Worm (Caenorhabditis elegans) whole organism, L1 larva: ENCODE data around the gene T16A9.5.

ENCODE experiments used
- C04F5.9 ChIP-seq: sonication (generic microtip); optimal IDR thresholded peaks from 2 replicates; lab custom pipeline; 2016; ENCODE audit warnings: missing genetic modification characterization, missing compliant biosample characterization
- C34B4.2 ChIP-seq: sonication (generic microtip); optimal IDR thresholded peaks from 2 replicates; lab custom pipeline; 2017; ENCODE audit warnings: mild to moderate bottlenecking, missing genetic modification characterization, missing compliant biosample characterization
- Y116A8C.19 ChIP-seq: sonication (generic microtip); optimal IDR thresholded peaks from 2 replicates; lab custom pipeline; 2016; ENCODE audit warnings: missing compliant biosample characterization, missing genetic modification characterization, borderline replicate concordance
- aha-1 ChIP-seq: fragments of 150-350 bp; optimal IDR thresholded peaks from 2 replicates; lab custom pipeline; 2014; ENCODE audit warnings: missing biosample characterization, missing genetic modification characterization
- aly-2 ChIP-seq: fragments of 150-350 bp; optimal IDR thresholded peaks from 2 replicates; lab custom pipeline; 2014; ENCODE audit warnings: missing biosample characterization, missing genetic modification characterization
- ama-1 ChIP-seq: fragments of 150-350 bp; optimal IDR thresholded peaks from 2 replicates; lab custom pipeline; 2014
- ceh-82 ChIP-seq, 3 experiments: fragments of 150-350 bp in 1 of 3; sonication (generic microtip) in 2 of 3; optimal IDR thresholded peaks; 2 replicates each; lab custom pipeline; 2014 to 2017; ENCODE audit warnings: missing biosample characterization in 3 of 3, missing genetic modification characterization in 3 of 3
- ceh-90 ChIP-seq: sonication (generic microtip); optimal IDR thresholded peaks from 2 replicates; lab custom pipeline; 2016; ENCODE audit warnings: missing genetic modification characterization, missing compliant biosample characterization
- ces-1 ChIP-seq: fragments of 150-350 bp; optimal IDR thresholded peaks from 2 replicates; lab custom pipeline; 2014; ENCODE audit warnings: missing biosample characterization, missing genetic modification reagents, missing genetic modification characterization
- dpl-1 ChIP-seq, 3 experiments: fragments of 150-350 bp in 2 of 3; sonication (generic microtip) in 1 of 3; optimal IDR thresholded peaks; 2 replicates each; lab custom pipeline; 2014 to 2017; ENCODE audit warnings: missing biosample characterization in 3 of 3, missing genetic modification characterization in 3 of 3, missing genetic modification reagents in 3 of 3
- elt-2 ChIP-seq: sonication (generic microtip); optimal IDR thresholded peaks from 2 replicates; lab custom pipeline; 2016; ENCODE audit warnings: missing genetic modification characterization, mild to moderate bottlenecking, inconsistent platforms, missing compliant biosample characterization, missing genetic modification reagents
- elt-3 ChIP-seq, 6 experiments: fragments of 150-350 bp in 1 of 6; sonication (generic microtip); optimal IDR thresholded peaks; 2 replicates each; lab custom pipeline; 2017 to 2018; ENCODE audit warnings: missing biosample characterization in 6 of 6, missing genetic modification characterization in 6 of 6, inconsistent platforms in 1 of 6
- fkh-4 ChIP-seq: sonication (generic microtip); optimal IDR thresholded peaks from 2 replicates; lab custom pipeline; 2016; ENCODE audit warnings: missing compliant biosample characterization, missing genetic modification characterization, borderline replicate concordance
- fkh-8 ChIP-seq: sonication (generic microtip); optimal IDR thresholded peaks from 2 replicates; lab custom pipeline; 2016; ENCODE audit warnings: mild to moderate bottlenecking, missing genetic modification characterization, missing compliant biosample characterization
- irx-1 ChIP-seq: sonication (generic microtip); optimal IDR thresholded peaks from 2 replicates; lab custom pipeline; 2016; ENCODE audit warnings: missing genetic modification characterization, missing compliant biosample characterization
- isw-1 ChIP-seq: fragments of 200-800 bp; sonication (Bioruptor generic); IDR thresholded peaks from 2 replicates; pipeline ENCODE4 v1.3.6; 2022; ENCODE audit warnings: missing genetic modification characterization, missing compliant biosample characterization
- jun-1 ChIP-seq: fragments of 150-350 bp; optimal IDR thresholded peaks from 2 replicates; lab custom pipeline; 2014; ENCODE audit warnings: missing biosample characterization, missing genetic modification reagents, missing genetic modification characterization
- lsy-2 ChIP-seq, 2 experiments: fragments of 150-350 bp; optimal IDR thresholded peaks; 2 replicates each; lab custom pipeline; 2014; ENCODE audit warnings: missing biosample characterization in 2 of 2, missing genetic modification characterization in 2 of 2
- mep-1 ChIP-seq: fragments of 150-350 bp; optimal IDR thresholded peaks from 2 replicates; lab custom pipeline; 2014; ENCODE audit warnings: missing biosample characterization, missing genetic modification characterization
- nhr-237 ChIP-seq: fragments of 150-350 bp; optimal IDR thresholded peaks from 2 replicates; lab custom pipeline; 2014; ENCODE audit warnings: missing biosample characterization, missing genetic modification characterization
- nhr-47 ChIP-seq: sonication (generic microtip); optimal IDR thresholded peaks from 2 replicates; lab custom pipeline; 2016; ENCODE audit warnings: mild to moderate bottlenecking, missing genetic modification characterization, moderate library complexity, missing compliant biosample characterization
- nhr-71 ChIP-seq: sonication (generic microtip); optimal IDR thresholded peaks from 2 replicates; lab custom pipeline; 2016; ENCODE audit warnings: mild to moderate bottlenecking, missing genetic modification characterization, moderate library complexity, missing compliant biosample characterization
- nhr-77 ChIP-seq: fragments of 150-350 bp; optimal IDR thresholded peaks from 2 replicates; lab custom pipeline; 2014; ENCODE audit warnings: missing biosample characterization, missing genetic modification characterization
- nhr-84 ChIP-seq: sonication (generic microtip); optimal IDR thresholded peaks from 2 replicates; lab custom pipeline; 2017; ENCODE audit warnings: missing biosample characterization, missing genetic modification characterization
- pag-3 ChIP-seq: sonication (generic microtip); optimal IDR thresholded peaks from 2 replicates; lab custom pipeline; 2017; ENCODE audit warnings: missing genetic modification characterization, mild to moderate bottlenecking, missing compliant biosample characterization, antibody characterized with exemption, borderline replicate concordance; ENCODE audit not compliant: insufficient read depth
- pax-3 ChIP-seq: fragments of 200-800 bp; sonication (Bioruptor generic); optimal IDR thresholded peaks from 2 replicates; lab custom pipeline; 2018; ENCODE audit warnings: mild to moderate bottlenecking, missing genetic modification characterization, moderate library complexity, missing compliant biosample characterization
- pqm-1 ChIP-seq: sonication (generic microtip); optimal IDR thresholded peaks from 3 replicates; lab custom pipeline; 2017; ENCODE audit warnings: missing biosample characterization, missing genetic modification characterization
- rnt-1 ChIP-seq: sonication (generic microtip); optimal IDR thresholded peaks from 2 replicates; lab custom pipeline; 2016; ENCODE audit warnings: mild to moderate bottlenecking, missing genetic modification characterization, moderate library complexity, missing compliant biosample characterization
- sup-37 ChIP-seq: fragments of 200-800 bp; sonication (Bioruptor generic); optimal IDR thresholded peaks from 2 replicates; lab custom pipeline; 2018; ENCODE audit warnings: mild to moderate bottlenecking, missing genetic modification characterization, missing compliant biosample characterization
- swsn-7 ChIP-seq: sonication (generic microtip); optimal IDR thresholded peaks from 2 replicates; lab custom pipeline; 2016; ENCODE audit warnings: missing genetic modification characterization, missing compliant biosample characterization
- tbx-2 ChIP-seq: sonication (generic microtip); optimal IDR thresholded peaks from 2 replicates; lab custom pipeline; 2016; ENCODE audit warnings: missing genetic modification characterization, missing compliant biosample characterization
- unc-30 ChIP-seq: sonication (generic microtip); optimal IDR thresholded peaks from 2 replicates; lab custom pipeline; 2017; ENCODE audit warnings: missing biosample characterization, missing genetic modification characterization
- unc-86 ChIP-seq: sonication (generic microtip); optimal IDR thresholded peaks from 2 replicates; lab custom pipeline; 2016; ENCODE audit warnings: missing genetic modification characterization, missing compliant biosample characterization
- vab-15 ChIP-seq: sonication (generic microtip); optimal IDR thresholded peaks from 2 replicates; lab custom pipeline; 2017; ENCODE audit warnings: missing genotype, mild to moderate bottlenecking, missing genetic modification characterization, missing compliant biosample characterization
- zag-1 ChIP-seq: fragments of 150-350 bp; optimal IDR thresholded peaks from 2 replicates; lab custom pipeline; 2014; ENCODE audit warnings: missing biosample characterization, missing genetic modification characterization
- ztf-4 ChIP-seq: fragments of 150-350 bp; optimal IDR thresholded peaks from 2 replicates; lab custom pipeline; 2014; ENCODE audit warnings: missing biosample characterization, missing genetic modification characterization

T16A9.5 gene

DNA sequence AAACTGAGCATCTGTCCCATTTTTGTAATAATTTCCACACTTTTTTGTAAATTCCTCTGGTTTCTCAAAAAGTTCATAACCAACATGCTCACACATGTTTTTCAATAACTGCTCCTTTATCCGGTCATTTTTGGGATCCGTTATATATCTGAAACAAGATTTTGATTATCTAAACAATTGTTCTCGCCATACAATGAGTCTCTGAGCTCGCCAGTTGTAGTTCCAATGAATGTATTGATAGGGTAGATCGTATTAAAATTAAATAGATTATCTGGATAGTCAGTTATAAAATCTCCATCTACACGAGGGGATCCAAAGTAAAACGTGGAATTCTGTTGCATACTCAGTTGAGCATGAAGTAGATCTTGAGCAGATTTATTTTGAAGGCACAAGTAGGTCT lies 38.4 kb downstream of the T16A9.5 start:
- TF ChIP-seq C34B4.2 (tag; lab: Kevin White, UChicago) = no peak
- TF ChIP-seq rnt-1 = no peak
- no peak for TF ChIP-seq pax-3 (tag; lab: Kevin White, UChicago)
- TF ChIP-seq, all 84 proteins: peak for 0

DNA sequence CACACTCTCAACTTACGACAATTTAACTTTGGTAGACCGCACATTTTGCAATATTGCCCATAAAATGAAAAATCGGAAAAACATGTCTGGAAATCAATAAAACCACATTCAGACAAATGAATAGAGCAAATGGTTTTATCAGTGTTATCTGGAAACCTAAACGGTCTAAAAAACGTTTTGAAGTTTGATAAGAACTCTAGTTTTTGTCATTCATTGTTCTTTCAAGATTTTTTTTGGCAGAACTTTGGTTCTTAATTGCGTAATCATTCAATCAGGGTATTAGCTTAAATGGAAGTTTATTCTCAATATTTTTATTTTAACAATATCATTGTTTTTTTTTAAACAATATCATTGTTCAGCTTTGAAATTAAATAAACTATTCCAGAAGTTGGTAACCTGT lies 39.8 kb downstream of the T16A9.5 start, which contains the start of gene cest-2.2:
Gene cest-2.2 (minus strand): TSS at position 140 of the 400 bp plus-strand sequence.
- TF ChIP-seq elt-2 (tag; lab: Kevin White, UChicago) (peak; percentile 21), fkh-8 (tag; lab: Kevin White, UChicago) (no peak)

DNA sequence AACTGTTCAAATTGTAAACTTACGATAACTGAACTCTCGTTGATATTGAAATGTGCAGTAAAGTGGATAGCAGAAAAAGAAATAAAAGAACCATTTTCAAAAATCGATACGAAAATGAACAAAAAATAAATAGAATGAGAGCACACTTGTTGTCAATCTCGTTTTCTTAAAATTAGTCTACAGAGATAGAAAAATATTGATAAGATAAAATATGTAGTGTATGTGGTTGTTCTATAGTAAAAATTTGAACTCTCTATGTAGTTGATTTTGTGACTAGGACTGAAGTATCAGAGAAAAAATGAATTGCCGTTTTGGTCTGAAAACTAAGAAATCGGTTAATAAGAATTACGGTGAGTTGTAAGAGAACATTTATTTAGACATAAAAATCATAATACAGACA lies 43.7 kb downstream of the T16A9.5 start, which contains the start of gene cest-2.1:
Gene cest-2.1 (minus strand): TSS at position 198 of the 400 bp plus-strand sequence.
- TF ChIP-seq mep-1 = no peak
- TF ChIP-seq swsn-7 (tag; lab: Kevin White, UChicago) = no peak
- no peak for TF ChIP-seq nhr-71
- no peak for TF ChIP-seq unc-86
- no peak for TF ChIP-seq ama-1 (lab: Kevin White, UChicago)
- TF ChIP-seq pax-3 (tag; lab: Kevin White, UChicago) = no peak
- no peak for TF ChIP-seq aly-2 (tag; lab: Kevin White, UChicago)
- no peak for TF ChIP-seq unc-30 (tag; lab: Kevin White, UChicago)
- TF ChIP-seq C34B4.2 (tag; lab: Kevin White, UChicago) = no peak
- no peak for TF ChIP-seq ces-1 (GFP tag; lab: Kevin White, UChicago)
- no peak for TF ChIP-seq rnt-1
- TF ChIP-seq vab-15 (tag; lab: Kevin White, UChicago) = no peak
- no peak for TF ChIP-seq elt-3 (tag; optimal IDR thresholded peaks at IDR 0.05; lab: Kevin White, UChicago)
- no peak for TF ChIP-seq nhr-77 (tag; lab: Kevin White, UChicago)
- no peak for TF ChIP-seq isw-1 (GFP tag; lab: Robert Waterston, UW)

DNA sequence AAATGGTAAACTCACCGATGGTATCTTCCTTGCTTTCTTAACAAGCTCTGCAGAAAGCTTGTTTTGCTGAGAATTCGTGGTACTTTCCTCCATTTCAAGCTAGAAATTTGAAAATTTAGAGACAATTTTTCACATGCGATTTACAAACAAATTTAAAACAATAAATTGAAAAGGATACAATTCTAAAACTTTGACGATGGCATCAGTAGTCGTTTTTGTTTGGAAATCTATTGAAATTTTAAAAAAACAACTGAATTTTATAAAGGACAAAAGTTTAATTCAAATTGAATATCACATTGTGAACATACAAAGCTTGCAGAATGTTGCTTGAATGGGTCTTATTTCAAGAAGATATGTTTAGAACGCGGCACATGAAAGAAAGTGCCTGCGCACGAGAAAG lies 47.4 kb downstream of the T16A9.5 start, which contains the start of gene ocam-1:
Gene ocam-1 (minus strand): TSS at position 101 of the 400 bp plus-strand sequence.
- no peak for TF ChIP-seq dpl-1 (GFP tag; optimal IDR thresholded peaks at IDR 0.05; lab: Kevin White, UChicago)
- no peak for TF ChIP-seq zag-1 (tag; lab: Kevin White, UChicago)
- TF ChIP-seq aly-2 (tag; lab: Kevin White, UChicago) = no peak
- TF ChIP-seq lsy-2 (tag; optimal IDR thresholded peaks at IDR 0.05; lab: Kevin White, UChicago) = no peak
- no peak for TF ChIP-seq C04F5.9
- no peak for TF ChIP-seq nhr-237
- no peak for TF ChIP-seq irx-1 (tag; lab: Kevin White, UChicago)
- no peak for TF ChIP-seq nhr-47
- no peak for TF ChIP-seq nhr-84 (tag; lab: Kevin White, UChicago)
- no peak for TF ChIP-seq pqm-1
- TF ChIP-seq rnt-1 = no peak
- TF ChIP-seq nhr-77 (tag; lab: Kevin White, UChicago) = no peak
- no peak for TF ChIP-seq elt-3 (tag; optimal IDR thresholded peaks at IDR 0.05; lab: Kevin White, UChicago)
- TF ChIP-seq unc-86 = no peak
- TF ChIP-seq jun-1 (tag; lab: Kevin White, UChicago) = no peak
- TF ChIP-seq sup-37 = no peak
- no peak for TF ChIP-seq vab-15 (tag; lab: Kevin White, UChicago)
- no peak for TF ChIP-seq elt-2 (tag; lab: Kevin White, UChicago)
- no peak for TF ChIP-seq isw-1 (GFP tag; lab: Robert Waterston, UW)
- no peak for TF ChIP-seq aha-1
- TF ChIP-seq, all 84 proteins: peak for 0

DNA sequence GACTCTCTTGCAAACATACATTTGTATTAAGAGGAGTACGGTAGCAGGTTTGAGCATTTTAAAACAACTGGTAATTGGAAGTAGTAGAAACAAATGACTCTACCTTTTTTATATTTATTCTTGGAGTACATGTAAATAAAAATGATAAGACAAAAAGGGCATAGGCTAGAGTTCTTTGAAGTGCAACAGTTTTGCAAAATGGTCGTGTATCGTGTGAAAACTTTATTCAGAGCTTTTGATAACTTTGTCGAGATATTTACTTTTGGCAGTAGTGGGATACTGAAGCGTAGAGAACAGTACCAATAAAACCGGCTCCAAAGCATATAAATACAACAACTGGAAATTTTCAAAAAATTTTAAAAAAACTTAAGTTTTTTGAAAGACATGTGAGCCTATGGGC lies 48.4 kb downstream of the T16A9.5 start, which contains the start of gene cest-1.1:
Gene cest-1.1 (minus strand): TSS at position 101 of the 400 bp plus-strand sequence.
- no peak for TF ChIP-seq ceh-82 (tag; optimal IDR thresholded peaks at IDR 0.05; lab: Kevin White, UChicago)
- TF ChIP-seq C34B4.2 (tag; lab: Kevin White, UChicago) = no peak
- no peak for TF ChIP-seq fkh-4 (tag; lab: Kevin White, UChicago)
- no peak for TF ChIP-seq ceh-90 (tag; lab: Kevin White, UChicago)
- no peak for TF ChIP-seq aha-1
- TF ChIP-seq nhr-84 (tag; lab: Kevin White, UChicago) = no peak
- TF ChIP-seq Y116A8C.19 (tag; lab: Kevin White, UChicago) = no peak
- no peak for TF ChIP-seq nhr-47
- TF ChIP-seq pag-3 (tag; lab: Kevin White, UChicago) = no peak
- no peak for TF ChIP-seq tbx-2 (tag; lab: Kevin White, UChicago)
- TF ChIP-seq ztf-4 (tag; lab: Kevin White, UChicago) = no peak
- TF ChIP-seq pax-3 (tag; lab: Kevin White, UChicago) = no peak
- no peak for TF ChIP-seq rnt-1
- TF ChIP-seq, all 84 proteins: peak for 0
